Worm (Caenorhabditis elegans): ENCODE results near the gene idpp-11.

ce11 chrX:7866493-7866892, 24.2 kb downstream of the idpp-11 start:
- no peak for TF ChIP-seq med-1 (GFP tag; optimal IDR thresholded peaks at IDR 0.05; ENCODE audit: insufficient read depth)
- TF ChIP-seq ztf-29 (GFP tag; IDR thresholded peaks at IDR 0.05), result no peak
- TF ChIP-seq flt-1 (GFP tag; IDR thresholded peaks at IDR 0.05), result no peak
- TF ChIP-seq tab-1 (GFP tag; IDR thresholded peaks at IDR 0.05), result no peak
- TF ChIP-seq ref-1 (GFP tag; conservative IDR thresholded peaks at IDR 0.05), result no peak
- no peak for TF ChIP-seq klf-2 (GFP tag; conservative IDR thresholded peaks at IDR 0.05)
- no peak for TF ChIP-seq ztf-23 (GFP tag; IDR thresholded peaks at IDR 0.05)
- no peak for TF ChIP-seq cog-1 (tag; optimal IDR thresholded peaks at IDR 0.05)

All from whole organism, midembryonic.